Worm (Caenorhabditis elegans) whole organism, late embryonic: ENCODE data around the gene C01G10.1.

ENCODE experiments used
- K02D7.2 ChIP-seq: sonication (generic microtip); optimal IDR thresholded peaks from 2 replicates; lab custom pipeline; 2017; ENCODE audit warnings: mild to moderate bottlenecking, missing genetic modification characterization, missing compliant biosample characterization
- lim-6 ChIP-seq: sonication (generic microtip); optimal IDR thresholded peaks from 2 replicates; lab custom pipeline; 2016; ENCODE audit warnings: missing genetic modification characterization, missing compliant biosample characterization
- nhr-11 ChIP-seq: fragments of 150-350 bp; optimal IDR thresholded peaks from 2 replicates; lab custom pipeline; 2014; ENCODE audit warnings: missing biosample characterization, missing genetic modification characterization
- tbx-7 ChIP-seq: sonication (generic microtip); optimal IDR thresholded peaks from 2 replicates; lab custom pipeline; 2016; ENCODE audit warnings: missing genotype, missing genetic modification characterization, missing compliant biosample characterization

ce11 chrV:15085335-15085800 is 14.2 kb upstream of the C01G10.1 start, which contains the start of the genes ahsa-1 and C01G10.7:
- TF ChIP-seq K02D7.2 (no peak), lim-6 (tag; lab: Kevin White, UChicago) (peak; percentile 89), nhr-11 (tag; lab: Kevin White, UChicago) (no peak), tbx-7 (peak; percentile 92)
